Fruit fly (Drosophila melanogaster) whole organism, adult: ENCODE data around the gene CG6230.
A peak's percentile ranks its signal among the peaks of the same experiment; 100 is the strongest.

Experiments used
- CG12768 ChIP-seq: fragments of 200-800 bp; sonication (Bioruptor generic); optimal IDR thresholded peaks from 2 replicates; lab custom pipeline; 2017; ENCODE audit warnings: missing biosample characterization, missing genetic modification characterization, mild to moderate bottlenecking, moderate library complexity, missing genetic modification reagents
- CG14711 ChIP-seq: fragments of 200-800 bp; sonication (Bioruptor generic); optimal IDR thresholded peaks from 2 replicates; lab custom pipeline; 2018; ENCODE audit warnings: missing biosample characterization, mild to moderate bottlenecking, missing genetic modification characterization, moderate library complexity
- CG1620 ChIP-seq: fragments of 200-800 bp; sonication (Bioruptor generic); optimal IDR thresholded peaks from 2 replicates; lab custom pipeline; 2016; ENCODE audit warnings: missing biosample characterization, missing genetic modification characterization
- CG33017 ChIP-seq: fragments of 200-800 bp; sonication (Bioruptor generic); optimal IDR thresholded peaks from 2 replicates; lab custom pipeline; 2018; ENCODE audit warnings: missing biosample characterization, mild to moderate bottlenecking, missing genetic modification characterization, moderate library complexity
- CG7101 ChIP-seq: fragments of 200-800 bp; sonication (Bioruptor generic); optimal IDR thresholded peaks from 2 replicates; lab custom pipeline; 2018; ENCODE audit warnings: missing biosample characterization, mild to moderate bottlenecking, missing genetic modification characterization, moderate library complexity
- Clk ChIP-seq: fragments of 200-800 bp; sonication (Bioruptor generic); optimal IDR thresholded peaks from 2 replicates; lab custom pipeline; 2017; ENCODE audit warnings: missing biosample characterization, missing genetic modification characterization
- Mnt ChIP-seq: fragments of 200-800 bp; sonication (Bioruptor generic); optimal IDR thresholded peaks from 2 replicates; lab custom pipeline; 2016; ENCODE audit warnings: missing biosample characterization, mild to moderate bottlenecking, missing genetic modification characterization
- cic ChIP-seq: fragments of 200-800 bp; sonication (Bioruptor generic); optimal IDR thresholded peaks from 2 replicates; lab custom pipeline; 2017; ENCODE audit warnings: missing biosample characterization, mild to moderate bottlenecking, missing genetic modification characterization, moderate library complexity
- cnc ChIP-seq, 2 experiments: fragments of >200 bp; optimal IDR thresholded peaks; 2 replicates each; lab custom pipeline; 2017
- kay ChIP-seq: fragments of 200-800 bp; sonication (Bioruptor generic); peaks from one replicate; lab custom pipeline; 2016; ENCODE audit warnings: missing biosample characterization, missing genetic modification characterization, borderline replicate concordance
- ovo ChIP-seq: fragments of 200-800 bp; sonication (Bioruptor generic); optimal IDR thresholded peaks from 2 replicates; lab custom pipeline; 2016; ENCODE audit warnings: missing biosample characterization, missing genetic modification characterization
- pad ChIP-seq: fragments of 200-800 bp; sonication (Bioruptor generic); optimal IDR thresholded peaks from 3 replicates; lab custom pipeline; 2017; ENCODE audit warnings: missing biosample characterization, missing genetic modification characterization, mild to moderate bottlenecking, moderate library complexity, missing genetic modification reagents

- TF ChIP-seq kay (no peak), CG1620 (GFP tag; lab: Kevin White, UChicago) (peak; percentile 97), CG33017 (tag; lab: Kevin White, UChicago) (peak; percentile 96), CG7101 (peak; percentile 97), Clk (GFP tag; lab: Kevin White, UChicago) (peak; percentile 96), CG12768 (GFP tag; lab: Kevin White, UChicago) (peak; percentile 98), ovo (GFP tag; lab: Kevin White, UChicago) (peak; percentile 94), cnc (optimal IDR thresholded peaks at IDR 0.05; lab: Kevin White, UChicago) (no peak), cic (peak; percentile 77), Mnt (GFP tag; lab: Kevin White, UChicago) (peak; percentile 93), pad (GFP tag; lab: Kevin White, UChicago) (peak; percentile 89), CG14711 (tag; lab: Kevin White, UChicago) (peak; percentile 95)
These were observed 13.6 kb downstream of the CG6230 start, which contains the start of gene Reps for dm6 chr2L:11106562-11106962.
